Fruit fly (Drosophila melanogaster): ENCODE measurements around the gene Gss2.

The Gss2 gene

dm6 chrX:17886107-17886448 lies 13.4 kb upstream of the Gss2 start (continued):
- TF ChIP-seq Dip2 (GFP tag; IDR thresholded peaks at IDR 0.05): no peak
- TF ChIP-seq Elba2 (GFP tag; optimal IDR thresholded peaks at IDR 0.05): peak; percentile 48
- no peak for TF ChIP-seq Vsx1 (GFP tag; optimal IDR thresholded peaks at IDR 0.05)
- peak; percentile 98 for TF ChIP-seq CG17186 (GFP tag; optimal IDR thresholded peaks at IDR 0.05)
- no peak for TF ChIP-seq hbn (GFP tag; IDR thresholded peaks at IDR 0.05; ENCODE audit: partially characterized antibody)
- no peak for TF ChIP-seq Atf6 (GFP tag; IDR thresholded peaks at IDR 0.05)
- TF ChIP-seq CG11695 (GFP tag; IDR thresholded peaks at IDR 0.05): no peak

- TF ChIP-seq CG3163 (GFP tag; optimal IDR thresholded peaks at IDR 0.05) (peak; percentile 91), bsh (GFP tag; optimal IDR thresholded peaks at IDR 0.05) (peak in 1 of 2 experiments; percentile 81), CG7372 (GFP tag; IDR thresholded peaks at IDR 0.05) (no peak), nom (GFP tag; optimal IDR thresholded peaks at IDR 0.05) (peak; percentile 95), cad (GFP tag; optimal IDR thresholded peaks at IDR 0.05) (no peak), Hand (GFP tag; optimal IDR thresholded peaks at IDR 0.05) (no peak), Trl (optimal IDR thresholded peaks at IDR 0.05) (peak; percentile 52 to 87), Trl (GFP tag; optimal IDR thresholded peaks at IDR 0.05) (peak; percentile 18), crol (GFP tag; IDR thresholded peaks at IDR 0.05) (peak; percentile 23; the same call in 1 of the 2 replicates), org-1 (GFP tag; optimal IDR thresholded peaks at IDR 0.05) (no peak), CG4730 (GFP tag; IDR thresholded peaks at IDR 0.05) (no peak), aop (GFP tag; IDR thresholded peaks at IDR 0.05) (no peak), corto (GFP tag; optimal IDR thresholded peaks at IDR 0.05) (peak; percentile 61), CG18011 (GFP tag; optimal IDR thresholded peaks at IDR 0.05) (no peak), CG15479 (GFP tag; optimal IDR thresholded peaks at IDR 0.05) (no peak), ewg (GFP tag; optimal IDR thresholded peaks at IDR 0.05) (no peak), kah (GFP tag; optimal IDR thresholded peaks at IDR 0.05) (no peak), CG7357 (GFP tag; IDR thresholded peaks at IDR 0.05) (no peak), Sin3A (optimal IDR thresholded peaks at IDR 0.05) (no peak), sqz (GFP tag; optimal IDR thresholded peaks at IDR 0.05) (peak; percentile 99), bigmax (GFP tag; optimal IDR thresholded peaks at IDR 0.05) (peak; percentile 79), tin (GFP tag; optimal IDR thresholded peaks at IDR 0.05) (no peak), abd-A (tag; optimal IDR thresholded peaks at IDR 0.05) (no peak), CG11085 (GFP tag; IDR thresholded peaks at IDR 0.05) (no peak), sens (GFP tag) (peak; percentile 55), CG17361 (GFP tag; IDR thresholded peaks at IDR 0.05) (no peak), Atf3 (GFP tag; optimal IDR thresholded peaks at IDR 0.05) (no peak), rib (GFP tag; IDR thresholded peaks at IDR 0.05) (no peak), odd (GFP tag; optimal IDR thresholded peaks at IDR 0.05) (no peak), crc (GFP tag; optimal IDR thresholded peaks at IDR 0.05) (no peak), insv (GFP tag; optimal IDR thresholded peaks at IDR 0.05) (peak in 1 of 2 experiments; percentile 90), dysf (GFP tag; IDR thresholded peaks at IDR 0.05) (no peak), peb (GFP tag; IDR thresholded peaks at IDR 0.05) (no peak), Drgx (GFP tag; IDR thresholded peaks at IDR 0.05) (peak; percentile 67), Nf-YC (tag; optimal IDR thresholded peaks at IDR 0.05) (peak; percentile 15), NFAT (GFP tag; IDR thresholded peaks at IDR 0.05) (peak; percentile 33; the same call in 1 of the 2 replicates), CG17802 (tag; optimal IDR thresholded peaks at IDR 0.05) (no peak), Med (GFP tag) (peak; percentile 78), Aef1 (GFP tag; IDR thresholded peaks at IDR 0.05) (peak; percentile 10; the same call in 1 of the 3 replicates), twi (tag; optimal IDR thresholded peaks at IDR 0.05) (peak; percentile 70), CG14667 (GFP tag; IDR thresholded peaks at IDR 0.05) (no peak), CG7745 (tag; optimal IDR thresholded peaks at IDR 0.05) (no peak), croc (GFP tag; conservative IDR thresholded peaks at IDR 0.05) (no peak)
These were observed 12.9 kb upstream of the Gss2 start for dm6 chrX:17886449-17887207.
